Worm (Caenorhabditis elegans) whole organism, midembryonic: ENCODE measurements around the gene C17H12.10.

Source experiments
- T22C8.4 ChIP-seq: fragments of 200-800 bp; sonication (Bioruptor generic); IDR thresholded peaks from 2 replicates; pipeline ENCODE4 v1.3.6; 2022; ENCODE audit warnings: missing genetic modification characterization, missing compliant biosample characterization
- flt-1 ChIP-seq: fragments of 200-800 bp; sonication (Bioruptor generic); IDR thresholded peaks from 2 replicates; pipeline ENCODE4 v1.3.6; 2022; ENCODE audit warnings: missing genetic modification characterization, missing compliant biosample characterization

DNA sequence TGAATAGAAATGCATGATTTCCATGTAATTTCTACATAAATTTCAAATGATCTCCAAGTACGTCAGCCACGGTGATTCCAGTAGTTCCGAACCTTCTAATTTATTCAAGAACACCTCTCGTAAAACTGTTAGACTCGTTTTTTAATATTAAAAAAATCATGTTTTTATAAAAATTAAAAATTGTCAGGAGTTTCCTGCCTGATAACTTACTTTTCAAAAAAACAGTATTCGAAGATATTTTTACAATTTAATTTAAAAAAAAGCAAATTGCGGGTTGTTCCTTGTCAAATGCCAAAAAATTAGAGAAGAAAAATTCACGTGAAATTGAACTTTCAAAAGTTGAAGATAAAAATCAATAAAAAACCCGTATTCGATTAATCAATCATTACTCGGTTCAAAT, 11.1 kb upstream of the C17H12.10 start, which contains the start of the genes C17H12.3 and C17H12.12:
- TF ChIP-seq flt-1 = no peak
- TF ChIP-seq T22C8.4 (GFP tag; lab: Robert Waterston, UW) = no peak
